Worm (Caenorhabditis elegans) whole organism, L1 larva: Measurements from ENCODE around the gene nhr-208.
A peak's percentile ranks its signal among the peaks of the same experiment; 100 is the strongest.

ENCODE experiments used
- blmp-1 ChIP-seq: fragments of 150-350 bp; optimal IDR thresholded peaks from 2 replicates; lab custom pipeline; 2014; ENCODE audit warnings: missing biosample characterization, missing genetic modification characterization
- grh-1 ChIP-seq: fragments of 200-800 bp; sonication (Bioruptor generic); IDR thresholded peaks from 2 replicates; pipeline ENCODE4 v1.3.6; 2022; ENCODE audit warnings: missing genetic modification reagents, missing genetic modification characterization, missing compliant biosample characterization
- lin-35 ChIP-seq, 2 experiments: fragments of 150-350 bp; optimal IDR thresholded peaks; 2 replicates each; lab custom pipeline; 2014; ENCODE audit warnings: missing biosample characterization in 2 of 2, missing genetic modification characterization in 2 of 2, missing genetic modification reagents in 2 of 2
- nhr-12 ChIP-seq: sonication (generic microtip); optimal IDR thresholded peaks from 2 replicates; lab custom pipeline; 2017; ENCODE audit warnings: missing biosample characterization, missing genetic modification characterization
- nhr-20 ChIP-seq: sonication (generic microtip); optimal IDR thresholded peaks from 2 replicates; lab custom pipeline; 2016; ENCODE audit warnings: mild to moderate bottlenecking, missing genetic modification characterization, missing compliant biosample characterization
- nhr-47 ChIP-seq: sonication (generic microtip); optimal IDR thresholded peaks from 2 replicates; lab custom pipeline; 2016; ENCODE audit warnings: mild to moderate bottlenecking, missing genetic modification characterization, moderate library complexity, missing compliant biosample characterization
- snpc-4 ChIP-seq: fragments of 150-350 bp; optimal IDR thresholded peaks from 2 replicates; lab custom pipeline; 2014; ENCODE audit warnings: missing biosample characterization, missing genetic modification characterization
- unc-62 ChIP-seq: fragments of 150-350 bp; optimal IDR thresholded peaks from 2 replicates; lab custom pipeline; 2014; ENCODE audit warnings: missing biosample characterization, missing genetic modification reagents, missing genetic modification characterization

ce11 chrV:12095865-12096264 is 1.7 kb downstream of the nhr-208 start, which contains the start of gene nhr-207:
- TF ChIP-seq nhr-12 (tag; lab: Kevin White, UChicago) = no peak
- TF ChIP-seq nhr-47 (tag; lab: Kevin White, UChicago) = no peak
- TF ChIP-seq nhr-20 (tag; lab: Kevin White, UChicago) = peak; percentile 23
- no peak for TF ChIP-seq blmp-1
- TF ChIP-seq lin-35 (GFP tag; optimal IDR thresholded peaks at IDR 0.05; lab: Kevin White, UChicago) = no peak
- TF ChIP-seq snpc-4 (tag; lab: Kevin White, UChicago) = no peak
- TF ChIP-seq grh-1 (GFP tag; lab: Robert Waterston, UW) = no peak
- TF ChIP-seq unc-62 (GFP tag; lab: Kevin White, UChicago) = no peak
